Fruit fly (Drosophila melanogaster) whole organism, prepupa: ENCODE measurements around the gene snu.

Source experiments
- Blimp-1 ChIP-seq: fragments of 200-800 bp; sonication (Bioruptor generic); optimal IDR thresholded peaks from 3 replicates; lab custom pipeline; 2017; ENCODE audit warnings: missing biosample characterization, missing genetic modification characterization, mild to moderate bottlenecking, moderate library complexity, missing genetic modification reagents
- CG10669 ChIP-seq: fragments of 200-800 bp; sonication (Bioruptor generic); optimal IDR thresholded peaks from 3 replicates; lab custom pipeline; 2018; ENCODE audit warnings: missing biosample characterization, mild to moderate bottlenecking, missing genetic modification characterization, moderate library complexity
- CG11294 ChIP-seq: fragments of 200-800 bp; sonication (Bioruptor generic); IDR thresholded peaks from 2 replicates; pipeline ENCODE4 v1.3.6; 2022; ENCODE audit warnings: missing biosample characterization, missing genetic modification characterization
- CG11762 ChIP-seq: fragments of 200-800 bp; sonication (Bioruptor generic); optimal IDR thresholded peaks from 3 replicates; lab custom pipeline; 2016; ENCODE audit warnings: missing biosample characterization, missing genetic modification characterization; ENCODE audit not compliant: insufficient read depth
- CG11902 ChIP-seq: fragments of 200-800 bp; sonication (Bioruptor generic); optimal IDR thresholded peaks from 3 replicates; lab custom pipeline; 2016; ENCODE audit warnings: missing biosample characterization, missing genetic modification characterization
- CG15336 ChIP-seq: fragments of 200-800 bp; sonication (Bioruptor generic); IDR thresholded peaks from 2 replicates; pipeline ENCODE4 v1.3.6; 2022; ENCODE audit warnings: missing biosample characterization, missing genetic modification characterization
- CG1621 ChIP-seq: fragments of 200-800 bp; sonication (Bioruptor generic); optimal IDR thresholded peaks from 3 replicates; lab custom pipeline; 2018; ENCODE audit warnings: missing biosample characterization, mild to moderate bottlenecking, missing genetic modification characterization
- CG16779 ChIP-seq: fragments of 200-800 bp; sonication (Bioruptor generic); optimal IDR thresholded peaks from 3 replicates; lab custom pipeline; 2017; ENCODE audit warnings: missing biosample characterization, mild to moderate bottlenecking, missing genetic modification characterization
- CG3032 ChIP-seq: fragments of 200-800 bp; optimal IDR thresholded peaks from 2 replicates; lab custom pipeline; 2019; ENCODE audit warnings: missing biosample characterization, mild to moderate bottlenecking, missing genetic modification characterization, moderate library complexity
- CG31627 ChIP-seq: fragments of 200-800 bp; sonication (Bioruptor generic); optimal IDR thresholded peaks from 3 replicates; lab custom pipeline; 2016; ENCODE audit warnings: missing biosample characterization, missing genetic modification characterization
- CG32006 ChIP-seq: fragments of 200-800 bp; sonication (Bioruptor generic); optimal IDR thresholded peaks from 3 replicates; lab custom pipeline; 2017; ENCODE audit warnings: missing biosample characterization, mild to moderate bottlenecking, missing genetic modification characterization
- CG34406 ChIP-seq: fragments of 200-800 bp; sonication (Bioruptor generic); optimal IDR thresholded peaks from 3 replicates; lab custom pipeline; 2016; ENCODE audit warnings: missing biosample characterization, missing genetic modification characterization
- CG3919 ChIP-seq: fragments of 200-800 bp; sonication (Bioruptor generic); optimal IDR thresholded peaks from 3 replicates; lab custom pipeline; 2016; ENCODE audit warnings: missing biosample characterization, missing genetic modification characterization
- CG4318 ChIP-seq: fragments of 200-800 bp; sonication (Bioruptor generic); optimal IDR thresholded peaks from 3 replicates; lab custom pipeline; 2017; ENCODE audit warnings: missing biosample characterization, mild to moderate bottlenecking, missing genetic modification characterization
- CG6163 ChIP-seq: fragments of 200-800 bp; sonication (Bioruptor generic); IDR thresholded peaks from 3 replicates; pipeline ENCODE4 v1.3.6; 2022; ENCODE audit warnings: missing biosample characterization, missing genetic modification characterization
- CG6276 ChIP-seq: fragments of 200-800 bp; sonication (Bioruptor generic); optimal IDR thresholded peaks from 2 replicates; lab custom pipeline; 2017; ENCODE audit warnings: missing biosample characterization, mild to moderate bottlenecking, missing genetic modification characterization
- CG6792 ChIP-seq: fragments of 200-800 bp; sonication (Bioruptor generic); optimal IDR thresholded peaks from 3 replicates; lab custom pipeline; 2016; ENCODE audit warnings: missing biosample characterization, missing genetic modification characterization
- CG6808 ChIP-seq: fragments of 200-800 bp; sonication (Bioruptor generic); optimal IDR thresholded peaks from 3 replicates; lab custom pipeline; 2017; ENCODE audit warnings: missing biosample characterization, missing genetic modification characterization, mild to moderate bottlenecking, moderate library complexity, missing genetic modification reagents
- CG7368 ChIP-seq: fragments of 200-800 bp; sonication (Bioruptor generic); optimal IDR thresholded peaks from 3 replicates; lab custom pipeline; 2016; ENCODE audit warnings: missing biosample characterization, missing genetic modification characterization
- CG8119 ChIP-seq: fragments of 200-800 bp; sonication (Bioruptor generic); IDR thresholded peaks from 3 replicates; pipeline ENCODE4 v1.3.6; 2022; ENCODE audit warnings: missing biosample characterization, missing genetic modification characterization
- CG8319 ChIP-seq: fragments of 200-800 bp; sonication (Bioruptor generic); optimal IDR thresholded peaks from 3 replicates; lab custom pipeline; 2016; ENCODE audit warnings: missing biosample characterization, missing genetic modification characterization
- CG8632 ChIP-seq: fragments of 200-800 bp; sonication (Bioruptor generic); optimal IDR thresholded peaks from 3 replicates; lab custom pipeline; 2016; ENCODE audit warnings: missing biosample characterization, missing genetic modification characterization
- CG9139 ChIP-seq: fragments of 200-800 bp; sonication (Bioruptor generic); optimal IDR thresholded peaks from 3 replicates; lab custom pipeline; 2017; ENCODE audit warnings: missing biosample characterization, mild to moderate bottlenecking, missing genetic modification characterization
- Eip75B ChIP-seq: fragments of 200-800 bp; sonication (Bioruptor generic); optimal IDR thresholded peaks from 3 replicates; lab custom pipeline; 2016; ENCODE audit warnings: missing biosample characterization, missing genetic modification characterization
- Eip78C ChIP-seq: fragments of 200-800 bp; sonication (Bioruptor generic); peaks from one replicate; lab custom pipeline; 2016; ENCODE audit warnings: missing biosample characterization, missing genetic modification characterization
- Ets96B ChIP-seq: fragments of 200-800 bp; optimal IDR thresholded peaks from 2 replicates; lab custom pipeline; 2019; ENCODE audit warnings: missing biosample characterization, mild to moderate bottlenecking, missing genetic modification characterization, moderate library complexity
- Hr38 ChIP-seq: sonication (Bioruptor generic); optimal IDR thresholded peaks from 2 replicates; lab custom pipeline; 2016; ENCODE audit warnings: missing biosample characterization, missing genetic modification characterization
- Hr39 ChIP-seq: fragments of 200-800 bp; sonication (Bioruptor generic); optimal IDR thresholded peaks from 2 replicates; lab custom pipeline; 2016; ENCODE audit warnings: missing biosample characterization, missing genetic modification characterization
- Hr4 ChIP-seq: fragments of 200-800 bp; sonication (Bioruptor generic); optimal IDR thresholded peaks from 3 replicates; lab custom pipeline; 2016; ENCODE audit warnings: missing biosample characterization, missing genetic modification characterization
- Lpt ChIP-seq: fragments of 200-800 bp; sonication (Bioruptor generic); optimal IDR thresholded peaks from 3 replicates; lab custom pipeline; 2016; ENCODE audit warnings: missing biosample characterization, missing genetic modification characterization
- Met ChIP-seq: fragments of 200-800 bp; sonication (Bioruptor generic); optimal IDR thresholded peaks from 3 replicates; lab custom pipeline; 2016; ENCODE audit warnings: missing biosample characterization, missing genetic modification characterization
- OdsH ChIP-seq: fragments of 200-800 bp; sonication (Bioruptor generic); optimal IDR thresholded peaks from 3 replicates; lab custom pipeline; 2016; ENCODE audit warnings: missing biosample characterization, missing genetic modification characterization
- Smox ChIP-seq: fragments of 200-800 bp; sonication (Bioruptor generic); optimal IDR thresholded peaks from 3 replicates; lab custom pipeline; 2016; ENCODE audit warnings: missing biosample characterization, missing genetic modification characterization
- Sox102F ChIP-seq: fragments of 200-800 bp; sonication (Bioruptor generic); optimal IDR thresholded peaks from 2 replicates; lab custom pipeline; 2016; ENCODE audit warnings: missing biosample characterization, mild to moderate bottlenecking, missing genetic modification characterization
- Sox15 ChIP-seq: fragments of 200-800 bp; sonication (Bioruptor generic); optimal IDR thresholded peaks from 3 replicates; lab custom pipeline; 2016; ENCODE audit warnings: missing biosample characterization, missing genetic modification characterization
- achi ChIP-seq: fragments of 200-800 bp; sonication (Bioruptor generic); optimal IDR thresholded peaks from 3 replicates; lab custom pipeline; 2016; ENCODE audit warnings: missing biosample characterization, missing genetic modification characterization
- cyc ChIP-seq: fragments of 200-800 bp; sonication (Bioruptor generic); optimal IDR thresholded peaks from 3 replicates; lab custom pipeline; 2016; ENCODE audit warnings: missing biosample characterization, missing genetic modification characterization
- dac ChIP-seq: fragments of 200-800 bp; sonication (Bioruptor generic); optimal IDR thresholded peaks from 2 replicates; lab custom pipeline; 2017; ENCODE audit warnings: missing biosample characterization, mild to moderate bottlenecking, missing genetic modification characterization
- eg ChIP-seq: fragments of 200-800 bp; sonication (Bioruptor generic); IDR thresholded peaks from 3 replicates; pipeline ENCODE4 v1.3.6; 2022; ENCODE audit warnings: missing biosample characterization, missing genetic modification characterization
- fd59A ChIP-seq: fragments of 200-800 bp; sonication (Bioruptor generic); optimal IDR thresholded peaks from 2 replicates; lab custom pipeline; 2017; ENCODE audit warnings: missing biosample characterization, mild to moderate bottlenecking, missing genetic modification characterization, missing genetic modification reagents
- fd85E ChIP-seq: fragments of 200-800 bp; sonication (Bioruptor generic); optimal IDR thresholded peaks from 3 replicates; lab custom pipeline; 2016; ENCODE audit warnings: missing biosample characterization, missing genetic modification characterization
- lz ChIP-seq: fragments of 200-800 bp; sonication (Bioruptor generic); optimal IDR thresholded peaks from 3 replicates; lab custom pipeline; 2016; ENCODE audit warnings: missing biosample characterization, missing genetic modification characterization
- salr ChIP-seq, 2 experiments: fragments of 200-800 bp; sonication (Bioruptor generic); optimal IDR thresholded peaks; 3 replicates each; lab custom pipeline; 2016 to 2018; ENCODE audit warnings: missing biosample characterization in 2 of 2, missing genetic modification characterization in 2 of 2, mild to moderate bottlenecking in 1 of 2
- svp ChIP-seq: fragments of 200-800 bp; sonication (Bioruptor generic); peaks from one replicate; lab custom pipeline; 2016; ENCODE audit warnings: missing biosample characterization, missing genetic modification characterization
- vri ChIP-seq: fragments of 200-800 bp; sonication (Bioruptor generic); optimal IDR thresholded peaks from 3 replicates; lab custom pipeline; 2016; ENCODE audit warnings: missing biosample characterization, mild to moderate bottlenecking, missing genetic modification characterization

Gene snu

dm6 chr3R:28662956-28663355 is 11.9 kb upstream of the snu start:
- no peak for TF ChIP-seq CG6276 (GFP tag; lab: Kevin White, UChicago)
- TF ChIP-seq svp (GFP tag; lab: Kevin White, UChicago): peak; percentile 21
- TF ChIP-seq, all 60 proteins: peak for 1

- TF ChIP-seq Eip78C: peak; percentile 74
- no peak for TF ChIP-seq CG3032
Measured at dm6 chr3R:28668854-28669253, 6.0 kb upstream of the snu start, which contains the start of gene CG33346. Gene CG33346 (plus strand): TSS chr3R:28669233.

DNA sequence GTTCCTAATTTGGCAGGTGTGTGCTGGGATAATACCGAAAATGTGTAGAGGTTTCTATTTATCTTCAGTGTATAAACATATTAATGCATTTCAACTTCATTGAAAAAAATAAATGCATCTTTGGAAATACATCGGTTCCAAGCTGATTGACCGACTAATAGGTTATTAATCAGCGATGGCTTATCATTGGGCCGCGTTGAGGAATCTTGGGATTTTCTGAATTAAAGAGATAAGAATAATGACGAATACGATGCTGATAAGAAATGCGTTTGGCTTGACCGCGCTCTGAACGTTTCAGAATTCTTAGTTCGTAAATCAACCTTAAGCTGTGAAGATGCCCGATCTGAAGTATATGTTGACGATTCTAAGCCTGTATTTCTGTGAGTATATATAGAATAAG is 4.4 kb upstream of the snu start, which contains the start of gene Sid:
TSS of gene Sid (plus strand) at position 301 of the 400 bp plus-strand sequence.
- TF ChIP-seq fd59A (GFP tag; lab: Kevin White, UChicago): no peak
- TF ChIP-seq CG6163: no peak
- TF ChIP-seq Hr38 (GFP tag; lab: Kevin White, UChicago): no peak
- no peak for TF ChIP-seq Sox102F (GFP tag; lab: Kevin White, UChicago)
- no peak for TF ChIP-seq CG9139 (GFP tag; lab: Kevin White, UChicago)
- peak; percentile 84 for TF ChIP-seq svp (GFP tag; lab: Kevin White, UChicago)
- no peak for TF ChIP-seq CG10669 (GFP tag; lab: Kevin White, UChicago)
- TF ChIP-seq CG15336: no peak
- TF ChIP-seq, all 60 proteins: peak for 1

dm6 chr3R:28672134-28672533 is 2.7 kb upstream of the snu start:
- no peak for TF ChIP-seq Hr38 (GFP tag; lab: Kevin White, UChicago)
- peak; percentile 54; the same call in 2 of the 3 replicates for TF ChIP-seq CG6163
- peak; percentile 45 for TF ChIP-seq Smox (GFP tag; lab: Kevin White, UChicago)
- TF ChIP-seq Hr4 (GFP tag; lab: Kevin White, UChicago): peak; percentile 62
- TF ChIP-seq CG11294 (GFP tag; lab: Robert Waterston, UW): no peak
- TF ChIP-seq dac (GFP tag; lab: Kevin White, UChicago): peak; percentile 72
- peak; percentile 85 for TF ChIP-seq Hr39 (GFP tag; lab: Kevin White, UChicago)
- TF ChIP-seq CG11762 (GFP tag; lab: Kevin White, UChicago): peak; percentile 44
- TF ChIP-seq vri (GFP tag; lab: Kevin White, UChicago): peak; percentile 50
- peak; percentile 26 for TF ChIP-seq achi (GFP tag; lab: Kevin White, UChicago)
- TF ChIP-seq salr (GFP tag; optimal IDR thresholded peaks at IDR 0.05; lab: Kevin White, UChicago): peak in 1 of 2 experiments; percentile 78
- peak; percentile 40 for TF ChIP-seq CG32006 (GFP tag; lab: Kevin White, UChicago)
- TF ChIP-seq lz (GFP tag; lab: Kevin White, UChicago): peak; percentile 82
- TF ChIP-seq CG1621 (tag; lab: Kevin White, UChicago): peak; percentile 51
- peak; percentile 89 for TF ChIP-seq Eip78C
- peak; percentile 86 for TF ChIP-seq CG3919 (GFP tag; lab: Kevin White, UChicago)
- no peak for TF ChIP-seq Lpt (GFP tag; lab: Kevin White, UChicago)
- peak; percentile 48 for TF ChIP-seq Sox102F (GFP tag; lab: Kevin White, UChicago)
- TF ChIP-seq CG6276 (GFP tag; lab: Kevin White, UChicago): no peak
- TF ChIP-seq Met (GFP tag; lab: Kevin White, UChicago): peak; percentile 64
- TF ChIP-seq CG3032: peak; percentile 54
- peak; percentile 87 for TF ChIP-seq cyc (GFP tag; lab: Kevin White, UChicago)
- TF ChIP-seq CG4318 (GFP tag; lab: Kevin White, UChicago): peak; percentile 31
- no peak for TF ChIP-seq fd85E (GFP tag; lab: Kevin White, UChicago)
- peak; percentile 39 for TF ChIP-seq CG6808 (GFP tag; lab: Kevin White, UChicago)
- peak; percentile 49 for TF ChIP-seq Eip75B
- TF ChIP-seq CG34406 (GFP tag; lab: Kevin White, UChicago): no peak
- peak; percentile 35 for TF ChIP-seq Ets96B
- TF ChIP-seq Blimp-1 (GFP tag; lab: Kevin White, UChicago): peak; percentile 18
- TF ChIP-seq CG6792 (GFP tag; lab: Kevin White, UChicago): peak; percentile 57
- peak; percentile 26 for TF ChIP-seq CG8319 (GFP tag; lab: Kevin White, UChicago)
- peak; percentile 61 for TF ChIP-seq CG11902 (GFP tag; lab: Kevin White, UChicago)
- TF ChIP-seq CG16779 (tag; lab: Kevin White, UChicago): no peak
- TF ChIP-seq CG31627: peak; percentile 88
- no peak for TF ChIP-seq CG8632 (GFP tag; lab: Kevin White, UChicago)
- TF ChIP-seq Sox15: peak; percentile 55
- no peak for TF ChIP-seq CG15336
- TF ChIP-seq CG8119 (GFP tag; lab: Robert Waterston, UW): peak; percentile 19; the same call in 1 of the 3 replicates
- TF ChIP-seq eg (GFP tag; lab: Robert Waterston, UW): peak; percentile 67
- peak; percentile 66 for TF ChIP-seq OdsH
- TF ChIP-seq CG7368 (GFP tag; lab: Kevin White, UChicago): peak; percentile 40
